Fruit fly (Drosophila melanogaster) whole organism, embryonic: ENCODE measurements around the gene CG5050.

Experiments used
- Abd-B ChIP-seq: fragments of 200-800 bp; sonication (Bioruptor generic); optimal IDR thresholded peaks from 2 replicates; lab custom pipeline; 2018; ENCODE audit warnings: missing biosample characterization, mild to moderate bottlenecking, missing genetic modification characterization, moderate library complexity
- CG10431 ChIP-seq: fragments of 200-800 bp; sonication (Bioruptor generic); optimal IDR thresholded peaks from 3 replicates; lab custom pipeline; 2018; ENCODE audit warnings: missing biosample characterization, mild to moderate bottlenecking, missing genetic modification characterization
- CG10654 ChIP-seq: fragments of 200-800 bp; sonication (Bioruptor generic); optimal IDR thresholded peaks from 2 replicates; lab custom pipeline; 2016; ENCODE audit warnings: missing biosample characterization, missing genetic modification characterization
- CG11247 ChIP-seq: fragments of 200-800 bp; sonication (Bioruptor generic); IDR thresholded peaks from 2 replicates; pipeline ENCODE4 v1.3.6; 2022; ENCODE audit warnings: missing biosample characterization, missing genetic modification characterization
- CG11723 ChIP-seq: fragments of 200-800 bp; sonication (Bioruptor generic); optimal IDR thresholded peaks from 2 replicates; lab custom pipeline; 2017; ENCODE audit warnings: missing biosample characterization, mild to moderate bottlenecking, missing genetic modification characterization
- CG17328 ChIP-seq: fragments of 200-800 bp; sonication (Bioruptor generic); IDR thresholded peaks from 2 replicates; pipeline ENCODE4 v1.3.6; 2022; ENCODE audit warnings: missing biosample characterization, missing genetic modification characterization
- CG17568 ChIP-seq: fragments of 200-800 bp; sonication (Bioruptor generic); optimal IDR thresholded peaks from 2 replicates; lab custom pipeline; 2018; ENCODE audit warnings: missing biosample characterization, mild to moderate bottlenecking, missing genetic modification characterization, moderate library complexity
- CG1792 ChIP-seq: fragments of 200-800 bp; sonication (Bioruptor generic); optimal IDR thresholded peaks from 2 replicates; lab custom pipeline; 2016; ENCODE audit warnings: missing biosample characterization, missing genetic modification characterization
- CG2129 ChIP-seq: fragments of 200-800 bp; sonication (Bioruptor generic); IDR thresholded peaks from 2 replicates; pipeline ENCODE4 v1.3.6; 2022; ENCODE audit warnings: missing biosample characterization, missing genetic modification characterization; ENCODE audit not compliant: partially characterized antibody
- CG31388 ChIP-seq: fragments of 200-800 bp; sonication (Bioruptor generic); optimal IDR thresholded peaks from 2 replicates; lab custom pipeline; 2016; ENCODE audit warnings: missing biosample characterization, missing genetic modification characterization
- CG34376 ChIP-seq: fragments of 200-800 bp; sonication (Bioruptor generic); optimal IDR thresholded peaks from 2 replicates; lab custom pipeline; 2018; ENCODE audit warnings: missing biosample characterization, mild to moderate bottlenecking, missing genetic modification characterization
- CG5953 ChIP-seq: fragments of 200-800 bp; sonication (Bioruptor generic); IDR thresholded peaks from 2 replicates; pipeline ENCODE4 v1.3.6; 2022; ENCODE audit warnings: missing biosample characterization, missing genetic modification characterization
- CG6254 ChIP-seq: fragments of 200-800 bp; sonication (Bioruptor generic); optimal IDR thresholded peaks from 3 replicates; lab custom pipeline; 2017; ENCODE audit warnings: mild to moderate bottlenecking, missing biosample characterization, missing genetic modification reagents, missing genetic modification characterization
- CG8388 ChIP-seq: fragments of 200-800 bp; sonication (Bioruptor generic); optimal IDR thresholded peaks from 2 replicates; lab custom pipeline; 2019; ENCODE audit warnings: missing biosample characterization, mild to moderate bottlenecking, missing genetic modification characterization, moderate library complexity
- CG9932 ChIP-seq: fragments of 200-800 bp; sonication (Bioruptor generic); IDR thresholded peaks from 2 replicates; pipeline ENCODE4 v1.3.6; 2022; ENCODE audit warnings: missing biosample characterization, missing genetic modification characterization
- Dll ChIP-seq: fragments of 200-800 bp; sonication (Bioruptor generic); IDR thresholded peaks from 4 replicates; pipeline ENCODE4 v1.3.6; 2022; ENCODE audit warnings: missing biosample characterization, missing genetic modification characterization; ENCODE audit not compliant: partially characterized antibody
- E2f1 ChIP-seq: fragments of 200-800 bp; sonication (Bioruptor generic); IDR thresholded peaks from 2 replicates; pipeline ENCODE4 v1.3.6; 2022; ENCODE audit warnings: missing biosample characterization, missing genetic modification characterization
- Fer1 ChIP-seq: fragments of 200-800 bp; sonication (Bioruptor generic); optimal IDR thresholded peaks from 2 replicates; lab custom pipeline; 2017; ENCODE audit warnings: missing biosample characterization, mild to moderate bottlenecking, missing genetic modification characterization
- Gsc ChIP-seq: fragments of 200-800 bp; sonication (Bioruptor generic); IDR thresholded peaks from 2 replicates; pipeline ENCODE4 v1.3.6; 2022; ENCODE audit warnings: missing biosample characterization, missing genetic modification characterization
- Hr39 ChIP-seq: fragments of >200 bp; optimal IDR thresholded peaks from 2 replicates; lab custom pipeline; 2017
- NC2β ChIP-seq: fragments of 200-800 bp; sonication (Bioruptor generic); optimal IDR thresholded peaks from 2 replicates; lab custom pipeline; 2016; ENCODE audit warnings: missing biosample characterization, missing genetic modification characterization
- NFAT ChIP-seq: fragments of 200-800 bp; sonication (Bioruptor generic); IDR thresholded peaks from 2 replicates; pipeline ENCODE4 v1.3.6; 2022; ENCODE audit warnings: missing biosample characterization, missing genetic modification characterization
- Nf-YA ChIP-seq: fragments of 200-800 bp; sonication (Bioruptor generic); IDR thresholded peaks from 2 replicates; pipeline ENCODE4 v1.3.6; 2022; ENCODE audit warnings: missing biosample characterization, missing genetic modification characterization
- PHDP ChIP-seq: fragments of 200-800 bp; sonication (Bioruptor generic); optimal IDR thresholded peaks from 3 replicates; lab custom pipeline; 2018; ENCODE audit warnings: missing biosample characterization, mild to moderate bottlenecking, missing genetic modification characterization, moderate library complexity
- Ravus ChIP-seq: fragments of 200-800 bp; sonication (Bioruptor generic); IDR thresholded peaks from 2 replicates; pipeline ENCODE4 v1.3.6; 2022; ENCODE audit warnings: missing biosample characterization, missing genetic modification characterization
- Sox102F ChIP-seq: fragments of 200-800 bp; sonication (Bioruptor generic); optimal IDR thresholded peaks from 2 replicates; lab custom pipeline; 2018; ENCODE audit warnings: missing biosample characterization, mild to moderate bottlenecking, missing genetic modification characterization, moderate library complexity
- Usf ChIP-seq: fragments of 200-800 bp; sonication (Bioruptor generic); optimal IDR thresholded peaks from 2 replicates; lab custom pipeline; 2017; ENCODE audit warnings: missing genotype, missing biosample characterization, missing genetic modification characterization
- bigmax ChIP-seq: fragments of 200-800 bp; sonication (Bioruptor generic); optimal IDR thresholded peaks from 2 replicates; lab custom pipeline; 2018; ENCODE audit warnings: missing biosample characterization, mild to moderate bottlenecking, missing genetic modification characterization
- caup ChIP-seq: fragments of 200-800 bp; sonication (Bioruptor generic); optimal IDR thresholded peaks from 3 replicates; lab custom pipeline; 2017; ENCODE audit warnings: missing biosample characterization, mild to moderate bottlenecking, missing genetic modification characterization, moderate library complexity; ENCODE audit not compliant: severe bottlenecking
- cg ChIP-seq: fragments of 200-800 bp; sonication (Bioruptor generic); optimal IDR thresholded peaks from 3 replicates; lab custom pipeline; 2019; ENCODE audit warnings: missing biosample characterization, mild to moderate bottlenecking, missing genetic modification characterization, moderate library complexity
- chinmo ChIP-seq: fragments of 200-800 bp; sonication (Bioruptor generic); IDR thresholded peaks from 4 replicates; pipeline ENCODE4 v1.3.6; 2022; ENCODE audit warnings: missing biosample characterization, missing genetic modification characterization; ENCODE audit not compliant: partially characterized antibody
- dati ChIP-seq: fragments of 200-800 bp; sonication (Bioruptor generic); IDR thresholded peaks from 2 replicates; pipeline ENCODE4 v1.3.6; 2022; ENCODE audit warnings: missing biosample characterization, missing genetic modification characterization
- dpn ChIP-seq, 2 experiments: fragments of 200-800 bp; sonication (Bioruptor generic); optimal IDR thresholded peaks; 3 replicates each; lab custom pipeline; 2016; ENCODE audit warnings: missing biosample characterization in 2 of 2, missing genetic modification characterization in 2 of 2
- eve ChIP-seq, 2 experiments: fragments of >200 bp; optimal IDR thresholded peaks; 2 replicates each; lab custom pipeline; 2017; ENCODE audit warnings: missing biosample characterization in 2 of 2, missing genetic modification characterization in 2 of 2
- eyg ChIP-seq: fragments of 200-800 bp; sonication (Bioruptor generic); optimal IDR thresholded peaks from 3 replicates; lab custom pipeline; 2016; ENCODE audit warnings: missing biosample characterization, missing genetic modification characterization
- fu2 ChIP-seq: fragments of 200-800 bp; sonication (Bioruptor generic); optimal IDR thresholded peaks from 2 replicates; lab custom pipeline; 2016; ENCODE audit warnings: missing biosample characterization, missing genetic modification characterization
- gfzf ChIP-seq: fragments of 200-800 bp; sonication (Bioruptor generic); optimal IDR thresholded peaks from 2 replicates; lab custom pipeline; 2016; ENCODE audit warnings: missing biosample characterization, mild to moderate bottlenecking, missing genetic modification characterization, moderate library complexity
- gro ChIP-seq: fragments of 200-800 bp; sonication (Bioruptor generic); optimal IDR thresholded peaks from 2 replicates; lab custom pipeline; 2016; ENCODE audit warnings: missing biosample characterization, missing genetic modification characterization
- gt ChIP-seq: fragments of 200-800 bp; sonication (Bioruptor generic); IDR thresholded peaks from 2 replicates; pipeline ENCODE4 v1.3.6; 2022; ENCODE audit warnings: missing biosample characterization, missing genetic modification characterization
- jumu ChIP-seq: fragments of 200-800 bp; sonication (Bioruptor generic); optimal IDR thresholded peaks from 3 replicates; lab custom pipeline; 2016; ENCODE audit warnings: missing biosample characterization, missing genetic modification characterization
- lbe ChIP-seq: fragments of 200-800 bp; sonication (Bioruptor generic); optimal IDR thresholded peaks from 2 replicates; lab custom pipeline; 2016; ENCODE audit warnings: missing biosample characterization, mild to moderate bottlenecking, missing genetic modification characterization
- lmd ChIP-seq: fragments of 200-800 bp; sonication (Bioruptor generic); IDR thresholded peaks from 2 replicates; pipeline ENCODE4 v1.3.6; 2022; ENCODE audit warnings: missing biosample characterization, missing genetic modification characterization
- luna ChIP-seq: fragments of 200-800 bp; sonication (Bioruptor generic); optimal IDR thresholded peaks from 2 replicates; lab custom pipeline; 2016; ENCODE audit warnings: missing biosample characterization, missing genetic modification characterization
- mld ChIP-seq: fragments of 200-800 bp; sonication (Bioruptor generic); IDR thresholded peaks from 3 replicates; pipeline ENCODE4 v1.3.6; 2022; ENCODE audit warnings: missing biosample characterization, missing genetic modification characterization; ENCODE audit not compliant: partially characterized antibody
- phol ChIP-seq: fragments of 200-800 bp; sonication (Bioruptor generic); optimal IDR thresholded peaks from 3 replicates; lab custom pipeline; 2018; ENCODE audit warnings: missing biosample characterization, mild to moderate bottlenecking, missing genetic modification characterization, moderate library complexity
- pum ChIP-seq: fragments of 200-800 bp; sonication (Bioruptor generic); optimal IDR thresholded peaks from 2 replicates; lab custom pipeline; 2016; ENCODE audit warnings: missing biosample characterization, missing genetic modification characterization
- row ChIP-seq: fragments of 200-800 bp; sonication (Bioruptor generic); IDR thresholded peaks from 3 replicates; pipeline ENCODE4 v1.3.6; 2022; ENCODE audit warnings: missing biosample characterization, missing genetic modification characterization
- tx ChIP-seq: fragments of 200-800 bp; sonication (Bioruptor generic); optimal IDR thresholded peaks from 2 replicates; lab custom pipeline; 2016; ENCODE audit warnings: missing biosample characterization, missing genetic modification characterization
- zf30C ChIP-seq: fragments of 200-800 bp; sonication (Bioruptor generic); optimal IDR thresholded peaks from 3 replicates; lab custom pipeline; 2018; ENCODE audit warnings: missing biosample characterization, mild to moderate bottlenecking, missing genetic modification characterization

CG5050 gene

dm6 chr2L:17429788-17430587 lies 22.7 kb upstream of the CG5050 start (continued):
- TF ChIP-seq luna (GFP tag; lab: Kevin White, UChicago): no peak
- TF ChIP-seq pum: peak; percentile 52
- TF ChIP-seq Hr39 (lab: Kevin White, UChicago): no peak
- TF ChIP-seq CG34376: peak; percentile 62
- peak; percentile 89 for TF ChIP-seq CG6254
- TF ChIP-seq Abd-B (GFP tag; lab: Kevin White, UChicago): peak; percentile 97
- TF ChIP-seq Sox102F (GFP tag; lab: Kevin White, UChicago): peak; percentile 99
- peak; percentile 94 for TF ChIP-seq row
- TF ChIP-seq Fer1 (GFP tag; lab: Kevin White, UChicago): peak; percentile 97
- TF ChIP-seq eyg (GFP tag; lab: Kevin White, UChicago): peak; percentile 11
- peak; percentile 95 for TF ChIP-seq CG10654 (GFP tag; lab: Kevin White, UChicago)
- TF ChIP-seq gt: peak; percentile 71; the same call in 1 of the 2 replicates
- TF ChIP-seq CG10431 (GFP tag; lab: Kevin White, UChicago): peak; percentile 66
- TF ChIP-seq cg (GFP tag; lab: Kevin White, UChicago): no peak
- TF ChIP-seq CG31388 (GFP tag; lab: Kevin White, UChicago): peak; percentile 3
- TF ChIP-seq phol: peak; percentile 99
- TF ChIP-seq mld: no peak
- TF ChIP-seq CG8388 (GFP tag; lab: Kevin White, UChicago): peak; percentile 49
- peak; percentile 38 for TF ChIP-seq fu2
- peak; percentile 94 for TF ChIP-seq lbe (GFP tag; lab: Kevin White, UChicago)
- no peak for TF ChIP-seq CG1792 (GFP tag; lab: Kevin White, UChicago)
- TF ChIP-seq Gsc (GFP tag; lab: Robert Waterston, UW): peak; percentile 88
- TF ChIP-seq dati (GFP tag; lab: Robert Waterston, UW): peak; percentile 58; the same call in 1 of the 2 replicates
- peak; percentile 40; the same call in 1 of the 2 replicates for TF ChIP-seq CG11247 (GFP tag; lab: Robert Waterston, UW)
- no peak for TF ChIP-seq CG2129 (GFP tag; lab: Robert Waterston, UW)
- TF ChIP-seq Nf-YA (GFP tag; lab: Robert Waterston, UW): peak; percentile 89
- TF ChIP-seq bigmax: no peak
- peak in 1 of 2 experiments; percentile 95 for TF ChIP-seq eve (GFP tag; optimal IDR thresholded peaks at IDR 0.05; lab: Kevin White, UChicago)
- peak; percentile 35; the same call in 1 of the 2 replicates for TF ChIP-seq NFAT (GFP tag; lab: Robert Waterston, UW)
- peak; percentile 89 for TF ChIP-seq chinmo (GFP tag; lab: Robert Waterston, UW)
- peak; percentile 85 for TF ChIP-seq CG17568 (GFP tag; lab: Kevin White, UChicago)
- TF ChIP-seq caup (GFP tag; lab: Kevin White, UChicago): peak; percentile 80
- TF ChIP-seq jumu: peak; percentile 45
- TF ChIP-seq gfzf (GFP tag; lab: Kevin White, UChicago): no peak
- peak; percentile 94 for TF ChIP-seq E2f1 (GFP tag; lab: Robert Waterston, UW)
- peak; percentile 94 for TF ChIP-seq lmd (GFP tag; lab: Robert Waterston, UW)
- peak; percentile 83 for TF ChIP-seq CG5953 (GFP tag; lab: Robert Waterston, UW)
- TF ChIP-seq dpn (GFP tag; optimal IDR thresholded peaks at IDR 0.05; lab: Kevin White, UChicago): peak; percentile 52 to 93
- peak; percentile 75 for TF ChIP-seq CG9932 (GFP tag; lab: Robert Waterston, UW)
- peak; percentile 98 for TF ChIP-seq PHDP (tag; lab: Kevin White, UChicago)
- peak; percentile 39 for TF ChIP-seq tx
- TF ChIP-seq zf30C: peak; percentile 53
- no peak for TF ChIP-seq Dll (GFP tag; lab: Robert Waterston, UW)
- TF ChIP-seq gro (GFP tag; lab: Kevin White, UChicago): no peak
- peak; percentile 86 for TF ChIP-seq Ravus (GFP tag; lab: Robert Waterston, UW)
- peak; percentile 67 for TF ChIP-seq Usf (GFP tag; lab: Kevin White, UChicago)
- peak; percentile 81 for TF ChIP-seq CG17328
- peak; percentile 86 for TF ChIP-seq CG11723 (GFP tag; lab: Kevin White, UChicago)
- peak; percentile 34 for TF ChIP-seq NC2β (GFP tag; lab: Kevin White, UChicago)
